Fruit fly (Drosophila melanogaster) whole organism, embryonic: ENCODE measurements around the gene Spps.

Experiments used
- CG10462 ChIP-seq: fragments of 200-800 bp; sonication (Bioruptor generic); optimal IDR thresholded peaks from 2 replicates; lab custom pipeline; 2016; ENCODE audit warnings: missing biosample characterization, missing genetic modification characterization
- CG11085 ChIP-seq: fragments of 200-800 bp; sonication (Bioruptor generic); IDR thresholded peaks from 2 replicates; pipeline ENCODE4 v1.3.6; 2022; ENCODE audit warnings: missing biosample characterization, missing genetic modification characterization
- CG12104 ChIP-seq: fragments of 200-800 bp; sonication (Bioruptor generic); optimal IDR thresholded peaks from 3 replicates; lab custom pipeline; 2016; ENCODE audit warnings: missing biosample characterization, missing genetic modification characterization
- CG14014 ChIP-seq: fragments of 200-800 bp; sonication (Bioruptor generic); IDR thresholded peaks from 2 replicates; pipeline ENCODE4 v1.3.6; 2022; ENCODE audit warnings: missing biosample characterization, missing genetic modification characterization
- CG15696 ChIP-seq: fragments of 200-800 bp; sonication (Bioruptor generic); optimal IDR thresholded peaks from 2 replicates; lab custom pipeline; 2019; ENCODE audit warnings: missing biosample characterization, mild to moderate bottlenecking, missing genetic modification characterization, moderate library complexity
- CG17612 ChIP-seq: fragments of 200-800 bp; sonication (Bioruptor generic); IDR thresholded peaks from 2 replicates; pipeline ENCODE4 v1.3.6; 2022; ENCODE audit warnings: missing biosample characterization, missing genetic modification characterization
- CG2129 ChIP-seq: fragments of 200-800 bp; sonication (Bioruptor generic); IDR thresholded peaks from 2 replicates; pipeline ENCODE4 v1.3.6; 2022; ENCODE audit warnings: missing biosample characterization, missing genetic modification characterization; ENCODE audit not compliant: partially characterized antibody
- CG2202 ChIP-seq: fragments of 200-800 bp; sonication (Bioruptor generic); optimal IDR thresholded peaks from 2 replicates; lab custom pipeline; 2018; ENCODE audit warnings: missing biosample characterization, mild to moderate bottlenecking, missing genetic modification characterization
- CG31388 ChIP-seq: fragments of 200-800 bp; sonication (Bioruptor generic); optimal IDR thresholded peaks from 2 replicates; lab custom pipeline; 2016; ENCODE audit warnings: missing biosample characterization, missing genetic modification characterization
- CG6689 ChIP-seq: fragments of 200-800 bp; sonication (Bioruptor generic); IDR thresholded peaks from 2 replicates; pipeline ENCODE4 v1.3.6; 2022; ENCODE audit warnings: missing biosample characterization, missing genetic modification characterization
- CG6765 ChIP-seq: fragments of 200-800 bp; sonication (Bioruptor generic); optimal IDR thresholded peaks from 3 replicates; lab custom pipeline; 2017; ENCODE audit warnings: missing biosample characterization, mild to moderate bottlenecking, missing genetic modification characterization
- CG8478 ChIP-seq: fragments of >200 bp; optimal IDR thresholded peaks from 2 replicates; lab custom pipeline; 2018
- CG9609 ChIP-seq: fragments of 200-800 bp; sonication (Bioruptor generic); optimal IDR thresholded peaks from 3 replicates; lab custom pipeline; 2016; ENCODE audit warnings: missing biosample characterization, missing genetic modification characterization
- CG9797 ChIP-seq: fragments of 200-800 bp; sonication (Bioruptor generic); optimal IDR thresholded peaks from 3 replicates; lab custom pipeline; 2018; ENCODE audit warnings: missing biosample characterization, mild to moderate bottlenecking, missing genetic modification characterization
- D19B ChIP-seq: fragments of 200-800 bp; sonication (Bioruptor generic); optimal IDR thresholded peaks from 2 replicates; lab custom pipeline; 2017; ENCODE audit warnings: missing biosample characterization, mild to moderate bottlenecking, missing genetic modification characterization
- Deaf1 ChIP-seq: fragments of 200-800 bp; optimal IDR thresholded peaks from 3 replicates; lab custom pipeline; 2019; ENCODE audit warnings: missing biosample characterization, mild to moderate bottlenecking, missing genetic modification characterization, moderate library complexity
- H15 ChIP-seq: fragments of 200-800 bp; sonication (Bioruptor generic); IDR thresholded peaks from 3 replicates; pipeline ENCODE4 v1.3.6; 2022; ENCODE audit warnings: missing biosample characterization, missing genetic modification characterization
- Kr ChIP-seq: fragments of 200-800 bp; sonication (Bioruptor generic); optimal IDR thresholded peaks from 2 replicates; lab custom pipeline; 2017; ENCODE audit warnings: missing biosample characterization, mild to moderate bottlenecking, missing genetic modification characterization
- Nf-YA ChIP-seq: fragments of 200-800 bp; sonication (Bioruptor generic); IDR thresholded peaks from 2 replicates; pipeline ENCODE4 v1.3.6; 2022; ENCODE audit warnings: missing biosample characterization, missing genetic modification characterization
- Nf-YC ChIP-seq: fragments of 200-800 bp; optimal IDR thresholded peaks from 3 replicates; lab custom pipeline; 2019; ENCODE audit warnings: missing biosample characterization, mild to moderate bottlenecking, missing genetic modification characterization, moderate library complexity
- Oaz ChIP-seq: fragments of 200-800 bp; sonication (Bioruptor generic); IDR thresholded peaks from 2 replicates; pipeline ENCODE4 v1.3.6; 2022; ENCODE audit warnings: missing biosample characterization, missing genetic modification characterization
- PHDP ChIP-seq: fragments of 200-800 bp; sonication (Bioruptor generic); optimal IDR thresholded peaks from 3 replicates; lab custom pipeline; 2018; ENCODE audit warnings: missing biosample characterization, mild to moderate bottlenecking, missing genetic modification characterization, moderate library complexity
- Side ChIP-seq: fragments of 200-800 bp; sonication (Bioruptor generic); optimal IDR thresholded peaks from 2 replicates; lab custom pipeline; 2016; ENCODE audit warnings: missing biosample characterization, missing genetic modification characterization
- Sin3A ChIP-seq: fragments of >200 bp; optimal IDR thresholded peaks from 2 replicates; lab custom pipeline; 2018
- Spps ChIP-seq: fragments of 200-800 bp; sonication (Bioruptor generic); optimal IDR thresholded peaks from 2 replicates; lab custom pipeline; 2018; ENCODE audit warnings: missing biosample characterization, mild to moderate bottlenecking, missing genetic modification characterization
- Sry-δ ChIP-seq: fragments of 200-800 bp; sonication (Bioruptor generic); optimal IDR thresholded peaks from 2 replicates; lab custom pipeline; 2016; ENCODE audit warnings: missing biosample characterization, missing genetic modification characterization
- Ssrp ChIP-seq: fragments of 200-800 bp; sonication (Bioruptor generic); optimal IDR thresholded peaks from 2 replicates; lab custom pipeline; 2018; ENCODE audit warnings: missing biosample characterization, mild to moderate bottlenecking, missing genetic modification characterization, moderate library complexity
- Stat92E ChIP-seq, 3 experiments: fragments of >200 bp in 2 of 3; fragments of 200-800 bp in 1 of 3; sonication (Bioruptor generic) in 1 of 3; optimal IDR thresholded peaks; 2 replicates each; lab custom pipeline; 2017 to 2019; ENCODE audit warnings: missing biosample characterization in 3 of 3, missing genetic modification characterization in 3 of 3, mild to moderate bottlenecking in 1 of 3, moderate library complexity in 1 of 3
- Tbp ChIP-seq: fragments of >200 bp; optimal IDR thresholded peaks from 2 replicates; lab custom pipeline; 2018; ENCODE audit warnings: missing biosample characterization, missing genetic modification characterization
- al ChIP-seq: fragments of 200-800 bp; sonication (Bioruptor generic); IDR thresholded peaks from 2 replicates; pipeline ENCODE4 v1.3.6; 2022; ENCODE audit warnings: missing biosample characterization, missing genetic modification characterization
- ash1 ChIP-seq: fragments of 200-800 bp; sonication (Bioruptor generic); optimal IDR thresholded peaks from 2 replicates; lab custom pipeline; 2018; ENCODE audit warnings: missing biosample characterization, mild to moderate bottlenecking, missing genetic modification characterization
- az2 ChIP-seq: fragments of 200-800 bp; sonication (Bioruptor generic); optimal IDR thresholded peaks from 3 replicates; lab custom pipeline; 2016; ENCODE audit warnings: missing biosample characterization, missing genetic modification characterization
- crol ChIP-seq: fragments of 200-800 bp; sonication (Bioruptor generic); IDR thresholded peaks from 2 replicates; pipeline ENCODE4 v1.3.6; 2022; ENCODE audit warnings: missing biosample characterization, missing genetic modification characterization
- dysf ChIP-seq: fragments of 200-800 bp; sonication (Bioruptor generic); IDR thresholded peaks from 3 replicates; pipeline ENCODE4 v1.3.6; 2022; ENCODE audit warnings: missing biosample characterization, missing genetic modification characterization
- ems ChIP-seq: fragments of 200-800 bp; sonication (Bioruptor generic); optimal IDR thresholded peaks from 3 replicates; lab custom pipeline; 2016; ENCODE audit warnings: missing biosample characterization, missing genetic modification characterization
- en ChIP-seq: fragments of 200-800 bp; sonication (Bioruptor generic); optimal IDR thresholded peaks from 2 replicates; lab custom pipeline; 2016; ENCODE audit warnings: missing biosample characterization, missing genetic modification characterization
- exex ChIP-seq: fragments of 200-800 bp; sonication (Bioruptor generic); optimal IDR thresholded peaks from 4 replicates; lab custom pipeline; 2018; ENCODE audit warnings: missing biosample characterization, mild to moderate bottlenecking, missing genetic modification characterization, moderate library complexity
- fu2 ChIP-seq: fragments of 200-800 bp; sonication (Bioruptor generic); optimal IDR thresholded peaks from 2 replicates; lab custom pipeline; 2016; ENCODE audit warnings: missing biosample characterization, missing genetic modification characterization
- gsb-n ChIP-seq: fragments of 200-800 bp; sonication (Bioruptor generic); optimal IDR thresholded peaks from 3 replicates; lab custom pipeline; 2018; ENCODE audit warnings: missing biosample characterization, mild to moderate bottlenecking, missing genetic modification characterization
- h ChIP-seq: fragments of >200 bp; optimal IDR thresholded peaks from 2 replicates; lab custom pipeline; 2017
- her ChIP-seq: fragments of 200-800 bp; sonication (Bioruptor generic); optimal IDR thresholded peaks from 2 replicates; lab custom pipeline; 2016; ENCODE audit warnings: missing biosample characterization, missing genetic modification characterization
- ind ChIP-seq: fragments of 200-800 bp; sonication (Bioruptor generic); optimal IDR thresholded peaks from 3 replicates; lab custom pipeline; 2016; ENCODE audit warnings: missing biosample characterization, missing genetic modification characterization
- insv ChIP-seq, 2 experiments: fragments of 200-800 bp; sonication (Bioruptor generic); optimal IDR thresholded peaks; 3 replicates each; lab custom pipeline; 2016 to 2018; ENCODE audit warnings: missing biosample characterization in 2 of 2, missing genetic modification characterization in 2 of 2
- lbe ChIP-seq: fragments of 200-800 bp; sonication (Bioruptor generic); optimal IDR thresholded peaks from 2 replicates; lab custom pipeline; 2016; ENCODE audit warnings: missing biosample characterization, mild to moderate bottlenecking, missing genetic modification characterization
- oc ChIP-seq: fragments of 200-800 bp; sonication (Bioruptor generic); optimal IDR thresholded peaks from 2 replicates; lab custom pipeline; 2018; ENCODE audit warnings: missing biosample characterization, mild to moderate bottlenecking, missing genetic modification characterization, moderate library complexity
- phol ChIP-seq: fragments of 200-800 bp; sonication (Bioruptor generic); optimal IDR thresholded peaks from 3 replicates; lab custom pipeline; 2018; ENCODE audit warnings: missing biosample characterization, mild to moderate bottlenecking, missing genetic modification characterization, moderate library complexity
- ro ChIP-seq: fragments of 200-800 bp; sonication (Bioruptor generic); IDR thresholded peaks from 2 replicates; pipeline ENCODE4 v1.3.6; 2022; ENCODE audit warnings: missing biosample characterization, missing genetic modification characterization
- run ChIP-seq: fragments of 200-800 bp; sonication (Bioruptor generic); optimal IDR thresholded peaks from 3 replicates; lab custom pipeline; 2018; ENCODE audit warnings: missing biosample characterization, mild to moderate bottlenecking, missing genetic modification characterization
- tgo ChIP-seq: fragments of 200-800 bp; sonication (Bioruptor generic); IDR thresholded peaks from 3 replicates; pipeline ENCODE4 v1.3.6; 2022; ENCODE audit warnings: missing biosample characterization, missing genetic modification characterization
- tna ChIP-seq: fragments of 200-800 bp; sonication (Bioruptor generic); IDR thresholded peaks from 2 replicates; pipeline ENCODE4 v1.3.6; 2022; ENCODE audit warnings: missing biosample characterization, missing genetic modification characterization; ENCODE audit not compliant: partially characterized antibody
- wor ChIP-seq: fragments of 200-800 bp; sonication (Bioruptor generic); IDR thresholded peaks from 2 replicates; pipeline ENCODE4 v1.3.6; 2022; ENCODE audit warnings: missing biosample characterization, missing genetic modification characterization
- zf30C ChIP-seq: fragments of 200-800 bp; sonication (Bioruptor generic); optimal IDR thresholded peaks from 3 replicates; lab custom pipeline; 2018; ENCODE audit warnings: missing biosample characterization, mild to moderate bottlenecking, missing genetic modification characterization

Spps gene

DNA sequence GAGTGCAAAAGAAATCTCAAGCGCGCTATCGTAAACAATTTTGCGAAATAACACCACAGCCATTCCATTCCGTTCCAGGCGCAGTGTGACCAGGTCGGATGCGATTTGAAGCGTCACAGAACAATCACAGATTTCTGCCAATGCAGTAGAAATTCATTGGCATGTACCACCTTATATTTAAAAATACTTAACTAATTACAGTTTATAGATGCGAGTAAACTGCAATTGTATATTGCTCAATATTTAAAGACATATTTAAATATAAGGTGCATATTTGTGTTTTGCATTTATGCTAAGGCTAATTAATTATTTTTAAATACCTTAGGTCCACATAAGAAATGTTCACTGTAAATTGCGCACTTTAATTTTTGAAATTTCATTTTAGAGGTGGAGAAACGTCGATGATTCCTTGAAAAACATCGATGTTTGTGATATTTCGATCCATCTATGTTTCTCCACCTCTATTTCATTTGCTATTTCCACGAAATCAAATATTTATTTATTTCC, 33.3 kb downstream of the Spps start, which contains the start of the genes SMC6 and CG6204 (continued):
- TF ChIP-seq CG17612 (GFP tag; lab: Robert Waterston, UW) (peak; percentile 75), wor (GFP tag; lab: Robert Waterston, UW) (peak; percentile 88), lbe (GFP tag; lab: Kevin White, UChicago) (peak; percentile 91), CG12104 (GFP tag; lab: Kevin White, UChicago) (peak; percentile 83), ems (peak; percentile 71), CG2129 (GFP tag; lab: Robert Waterston, UW) (no peak), Spps (tag; lab: Kevin White, UChicago) (peak; percentile 84), tna (GFP tag; lab: Robert Waterston, UW) (no peak), phol (peak; percentile 95), Sin3A (lab: Kevin White, UChicago) (peak; percentile 14), CG9797 (peak; percentile 64), H15 (GFP tag; lab: Robert Waterston, UW) (peak; percentile 92), zf30C (GFP tag; lab: Kevin White, UChicago) (no peak), CG8478 (no peak), CG9609 (GFP tag; lab: Kevin White, UChicago) (peak; percentile 80), Sry-δ (GFP tag; lab: Kevin White, UChicago) (peak; percentile 84), CG2202 (tag; lab: Kevin White, UChicago) (peak; percentile 80), run (tag; lab: Kevin White, UChicago) (peak; percentile 92), Oaz (peak; percentile 87), Nf-YC (tag; lab: Kevin White, UChicago) (peak; percentile 86), exex (tag; lab: Kevin White, UChicago) (peak; percentile 77), Stat92E (GFP tag; optimal IDR thresholded peaks at IDR 0.05; lab: Kevin White, UChicago) (peak in 1 of 3 experiments; percentile 89), Ssrp (tag; lab: Kevin White, UChicago) (peak; percentile 92), D19B (GFP tag; lab: Kevin White, UChicago) (peak; percentile 84), ro (GFP tag; lab: Robert Waterston, UW) (peak; percentile 78), insv (GFP tag; optimal IDR thresholded peaks at IDR 0.05; lab: Kevin White, UChicago) (peak in 1 of 2 experiments; percentile 54), ind (GFP tag; lab: Kevin White, UChicago) (peak; percentile 95), CG6765 (GFP tag; lab: Kevin White, UChicago) (peak; percentile 85), gsb-n (tag; lab: Kevin White, UChicago) (peak; percentile 93), Tbp (GFP tag; lab: Kevin White, UChicago) (no peak), CG14014 (peak; percentile 96), CG31388 (GFP tag; lab: Kevin White, UChicago) (peak; percentile 86), CG11085 (GFP tag; lab: Robert Waterston, UW) (peak; percentile 86), Kr (GFP tag; lab: Kevin White, UChicago) (no peak), az2 (GFP tag; lab: Kevin White, UChicago) (peak; percentile 90), Nf-YA (GFP tag; lab: Robert Waterston, UW) (peak; percentile 75), h (no peak), CG15696 (peak; percentile 95), CG6689 (peak; percentile 96), al (GFP tag; lab: Robert Waterston, UW) (peak; percentile 95), en (GFP tag; lab: Kevin White, UChicago) (peak; percentile 46), Deaf1 (tag; lab: Kevin White, UChicago) (no peak), Side (peak; percentile 76), tgo (GFP tag; lab: Robert Waterston, UW) (peak; percentile 95), CG10462 (peak; percentile 84), oc (tag; lab: Kevin White, UChicago) (peak; percentile 86), her (peak; percentile 44), crol (GFP tag; lab: Robert Waterston, UW) (no peak; the same call in 1 of the 2 replicates), ash1 (GFP tag; lab: Kevin White, UChicago) (peak; percentile 19), dysf (GFP tag; lab: Robert Waterston, UW) (peak; percentile 97), PHDP (tag; lab: Kevin White, UChicago) (peak; percentile 96), fu2 (GFP tag; lab: Kevin White, UChicago) (peak; percentile 72)
